Worm (Caenorhabditis elegans) whole organism, dauer: ENCODE results near the gene gnrr-3.

Experiments used
- unc-62 ChIP-seq: sonication (generic microtip); optimal IDR thresholded peaks from 2 replicates; lab custom pipeline; 2017; ENCODE audit warnings: missing biosample characterization, missing genetic modification reagents, missing genetic modification characterization

gnrr-3 gene

DNA sequence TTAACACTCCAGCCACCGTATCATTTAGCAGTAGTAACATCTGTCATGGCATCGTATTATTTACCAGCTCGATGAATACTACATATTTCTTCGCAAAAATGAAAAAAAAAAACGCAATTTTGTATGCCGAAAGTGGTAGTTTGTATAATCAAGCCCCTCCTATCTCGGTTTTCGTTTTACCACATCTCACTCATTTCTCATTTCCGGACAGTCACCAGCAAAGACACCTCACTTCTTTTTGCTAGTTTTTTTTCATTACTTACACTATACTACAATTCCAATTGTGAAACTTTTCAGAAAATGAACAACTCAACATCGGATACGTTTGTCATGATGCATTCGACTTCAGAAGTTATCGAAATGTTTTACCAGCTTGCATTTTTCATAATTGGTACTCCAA lies at the start of gene gnrr-3:
TSS of gene gnrr-3 (plus strand) at position 301 of the 400 bp plus-strand sequence.
- TF ChIP-seq unc-62: no peak

DNA sequence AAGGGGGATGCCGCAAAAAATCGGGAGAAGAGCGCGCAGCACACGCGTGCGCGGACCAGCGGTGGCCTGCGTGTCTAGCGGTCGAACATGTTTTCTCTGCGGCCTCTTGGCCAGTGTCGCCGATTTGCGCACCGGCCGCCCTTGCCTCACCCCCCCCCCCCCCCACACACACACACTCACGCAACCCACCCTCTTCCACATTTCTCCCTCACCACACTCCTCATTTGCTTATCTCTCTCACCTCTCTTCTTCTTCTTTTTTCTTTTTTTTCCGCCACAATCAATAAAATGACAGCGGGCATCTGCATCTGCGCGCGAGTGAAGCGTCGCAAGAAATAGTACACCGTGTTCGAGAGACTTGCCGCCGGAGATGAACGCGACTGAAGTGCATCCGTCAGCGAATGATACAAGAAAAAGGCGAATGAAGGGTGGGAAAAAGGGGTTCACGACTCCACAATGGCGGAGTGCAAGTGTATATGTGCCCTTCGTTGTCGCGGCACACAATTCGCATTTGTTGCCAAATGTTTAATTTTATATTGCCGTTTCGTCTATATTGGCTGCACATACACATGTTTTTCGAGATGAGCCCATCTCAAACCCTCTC lies 49.6 kb upstream of the gnrr-3 start:
- TF ChIP-seq unc-62: no peak

DNA sequence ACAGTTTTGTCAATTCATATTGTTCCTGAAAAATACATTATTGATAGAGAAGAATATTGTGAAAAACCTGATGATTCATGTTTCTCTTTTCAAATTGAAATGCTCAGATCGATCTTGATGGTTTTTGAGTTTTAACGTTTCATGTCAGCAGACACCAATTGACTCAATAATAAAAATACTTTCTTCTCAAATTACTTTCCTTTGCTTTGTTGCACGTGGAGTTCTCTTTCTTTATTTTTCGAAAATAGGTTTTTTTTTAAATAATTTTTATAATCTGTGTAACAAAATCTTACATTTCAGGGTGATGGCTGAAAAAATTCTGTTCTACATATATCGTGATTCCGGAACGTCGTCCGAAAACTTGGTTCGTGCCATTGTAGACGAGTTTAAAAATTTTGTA lies 48.6 kb upstream of the gnrr-3 start, which contains the start of gene F19C6.2:
TSS of gene F19C6.2 (plus strand) at position 301 of the 400 bp plus-strand sequence.
- TF ChIP-seq unc-62: no peak

DNA sequence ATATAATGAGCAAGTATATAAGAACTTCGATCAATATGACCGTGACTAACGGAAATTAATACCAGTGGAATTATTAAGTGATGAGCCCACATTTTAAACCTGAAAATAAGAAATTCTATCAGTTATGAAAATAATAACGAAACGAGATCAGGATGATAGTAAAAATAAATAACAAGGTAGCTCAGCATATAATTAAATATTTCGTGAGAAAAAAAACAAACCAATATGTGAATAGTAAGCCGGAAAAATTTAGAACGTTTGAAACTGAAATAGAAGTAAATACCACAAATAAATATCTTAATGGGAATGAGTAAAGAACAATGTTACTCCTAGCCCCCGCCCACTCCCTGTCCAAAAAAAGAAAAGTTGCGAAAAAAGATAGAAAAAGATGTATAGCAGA lies 40.6 kb upstream of the gnrr-3 start, which contains the start of gene F19C6.3:
TSS of gene F19C6.3 (minus strand) at position 101 of the 400 bp plus-strand sequence.
- no peak for TF ChIP-seq unc-62

DNA sequence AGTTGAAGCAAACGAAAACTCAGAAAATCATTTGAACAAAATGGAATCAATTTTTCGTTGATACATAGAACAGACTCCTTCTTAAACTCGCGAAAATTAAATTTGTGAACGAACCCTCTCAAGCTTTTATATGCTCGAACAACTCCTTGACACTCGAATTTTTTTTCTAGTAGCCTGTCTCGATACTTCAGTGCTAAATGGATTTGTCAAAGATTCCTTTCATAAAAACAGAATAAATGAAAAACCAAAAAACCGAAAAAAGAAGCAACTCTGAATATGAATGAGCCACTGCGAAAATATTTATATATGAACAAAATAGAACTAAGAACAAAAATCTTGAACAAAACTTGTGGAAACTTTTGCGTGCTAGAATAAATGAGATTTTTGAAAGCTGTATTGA lies 39.3 kb upstream of the gnrr-3 start:
- no peak for TF ChIP-seq unc-62

DNA sequence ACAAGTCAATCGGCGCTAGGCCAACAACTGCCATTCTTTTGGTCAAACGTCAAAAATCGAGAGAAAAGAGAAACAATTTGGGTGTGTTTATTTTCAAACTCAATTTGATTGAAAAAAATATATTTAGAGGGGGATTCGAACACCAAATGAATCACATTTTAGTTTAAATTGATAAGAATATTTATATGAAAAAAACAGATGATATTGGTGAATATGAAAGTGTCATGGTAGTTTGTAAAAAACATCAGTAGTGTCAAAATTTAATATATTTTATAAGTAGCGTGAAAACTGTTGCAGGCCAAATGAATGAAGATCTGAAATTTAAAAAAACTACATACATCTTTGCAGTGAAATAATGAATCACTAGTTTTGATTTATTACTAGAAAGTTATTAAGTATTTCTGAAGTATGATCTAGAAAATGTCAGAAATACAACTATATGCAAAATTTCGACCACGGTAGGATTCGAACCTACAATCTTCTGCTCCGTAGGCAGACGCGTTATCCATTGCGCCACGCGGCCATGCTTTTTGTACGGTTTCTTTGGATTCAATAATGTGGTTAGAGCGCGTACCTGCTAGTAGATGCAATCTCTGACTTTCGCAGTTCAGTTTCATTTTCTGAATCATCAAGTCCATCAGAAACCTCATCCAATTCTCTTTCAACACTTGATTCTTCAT lies 31.1 kb upstream of the gnrr-3 start, which contains the start of gene F19C6.4:
TSS of gene F19C6.4 (minus strand) at position 51 of the 680 bp plus-strand sequence.
- no peak for TF ChIP-seq unc-62

DNA sequence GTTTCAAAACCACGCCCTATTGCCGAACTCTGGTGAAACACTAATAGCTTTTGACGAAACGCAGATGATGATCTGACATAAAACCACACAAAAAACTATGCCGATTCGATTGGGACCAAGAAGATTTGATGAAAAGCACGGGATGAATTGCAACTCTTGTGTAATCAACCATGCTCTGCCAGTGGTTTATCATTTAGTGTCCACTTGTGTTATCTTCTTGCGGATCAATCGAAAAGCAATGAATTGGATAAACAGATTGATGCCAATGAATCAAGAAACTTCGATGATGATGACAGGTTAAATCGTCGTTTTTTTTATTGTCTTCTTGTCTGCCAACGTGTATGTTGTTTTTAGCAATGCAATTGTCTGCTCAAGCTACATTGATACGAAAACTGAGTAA lies 27.2 kb upstream of the gnrr-3 start, which contains the start of gene F42G10.1:
TSS of gene F42G10.1 (minus strand) at position 151 of the 400 bp plus-strand sequence.
- no peak for TF ChIP-seq unc-62

DNA sequence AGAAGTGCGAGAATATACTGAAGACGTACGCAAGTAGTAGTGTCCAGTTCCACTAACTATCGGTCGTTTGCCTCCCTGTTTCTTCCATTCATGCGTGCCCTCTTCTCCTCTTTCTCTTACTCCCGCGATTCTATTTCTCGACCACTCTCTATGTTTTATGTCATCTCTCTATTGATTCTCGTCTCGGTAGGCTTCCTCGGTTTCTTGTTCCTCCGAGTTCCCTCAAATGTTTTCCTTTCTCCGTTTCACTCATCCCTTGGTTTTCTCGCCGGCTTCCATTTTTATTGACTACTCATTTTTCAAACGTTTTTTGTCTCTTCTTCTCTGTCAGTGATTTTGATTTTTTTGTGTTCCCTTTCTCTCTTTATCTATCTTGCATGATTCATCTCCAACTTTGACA lies 22.9 kb upstream of the gnrr-3 start:
- TF ChIP-seq unc-62: no peak

DNA sequence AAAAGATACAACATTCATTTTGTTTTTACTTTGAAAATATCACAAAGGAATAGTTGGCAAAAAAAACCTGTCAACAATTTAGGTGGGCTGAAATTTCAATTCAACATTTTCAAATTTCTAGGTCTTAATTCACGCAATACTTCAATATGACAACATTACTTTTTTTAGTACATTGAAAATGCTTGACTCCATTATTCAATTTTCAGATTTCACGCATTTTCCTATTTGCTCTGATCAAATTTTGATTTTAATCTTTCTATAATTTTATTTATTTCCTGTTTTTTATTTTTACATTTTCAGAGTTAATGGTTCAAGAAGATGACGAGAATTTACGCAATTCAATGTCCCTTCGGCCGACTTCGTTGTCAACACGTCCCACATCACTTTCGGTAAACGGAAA lies 21.7 kb upstream of the gnrr-3 start, which contains the start of gene mkk-4:
TSS of gene mkk-4 (plus strand) at position 301 of the 400 bp plus-strand sequence.
- TF ChIP-seq unc-62: no peak

DNA sequence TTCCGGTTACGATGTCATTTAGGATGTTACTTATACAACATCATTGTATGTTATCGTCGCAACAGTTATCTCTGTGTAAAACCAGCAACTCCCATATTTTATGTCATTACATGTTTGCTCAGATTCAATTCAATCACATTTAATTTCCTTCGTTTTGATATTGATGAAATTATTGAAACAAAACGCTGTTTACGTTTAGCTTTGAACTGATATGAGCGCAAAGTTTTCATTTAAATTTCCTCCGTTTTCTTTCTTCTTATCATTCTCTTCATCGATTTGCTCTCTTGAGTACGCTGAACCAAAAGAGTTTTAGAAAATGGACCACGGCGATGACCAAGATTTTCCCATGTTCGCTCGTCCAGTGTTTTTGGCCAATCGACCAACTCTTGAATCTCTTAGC lies 18.4 kb upstream of the gnrr-3 start, which contains the start of gene sek-6:
TSS of gene sek-6 (plus strand) at position 315 of the 400 bp plus-strand sequence.
- no peak for TF ChIP-seq unc-62

DNA sequence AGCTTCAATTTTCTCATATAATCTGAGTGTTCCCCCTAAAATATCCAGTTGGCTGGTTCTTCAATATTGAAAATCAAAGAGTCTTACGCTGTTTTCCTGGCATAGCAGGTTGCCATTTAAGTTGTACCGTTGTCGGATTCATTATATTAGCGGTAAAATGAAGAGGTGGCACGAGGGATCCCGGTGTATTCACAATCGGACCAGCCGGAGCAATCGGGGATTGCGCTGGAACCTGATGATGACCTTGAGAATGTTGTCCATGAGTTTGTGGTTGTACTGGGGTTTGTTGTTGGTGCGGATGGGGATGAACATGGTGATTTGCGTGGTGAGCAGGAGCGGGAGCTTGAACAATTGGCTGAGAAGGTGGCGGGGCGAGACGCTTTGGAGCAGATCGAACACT lies 4.8 kb upstream of the gnrr-3 start:
- TF ChIP-seq unc-62: no peak

DNA sequence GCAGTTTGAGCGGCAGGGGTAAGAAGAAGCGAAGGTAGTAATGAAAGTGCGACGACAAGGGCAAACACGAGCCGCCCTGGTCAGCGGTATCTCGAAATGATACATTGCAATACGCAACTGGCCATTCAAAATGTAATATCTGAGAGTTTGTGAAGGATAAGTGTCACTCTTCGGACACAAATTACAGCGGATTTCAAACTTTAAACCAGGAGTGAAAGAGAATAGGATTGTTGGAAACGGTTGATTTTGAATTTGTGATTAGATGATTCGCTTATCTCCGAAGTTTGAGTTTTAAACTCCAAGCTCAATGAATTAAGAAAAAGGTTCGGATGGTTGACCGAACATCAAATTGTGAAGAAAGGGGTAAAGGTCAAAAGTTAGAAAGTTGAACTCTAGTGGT lies 1.9 kb upstream of the gnrr-3 start, which contains the start of gene ZC374.2:
TSS of gene ZC374.2 (minus strand) at position 101 of the 400 bp plus-strand sequence.
- TF ChIP-seq unc-62: no peak

DNA sequence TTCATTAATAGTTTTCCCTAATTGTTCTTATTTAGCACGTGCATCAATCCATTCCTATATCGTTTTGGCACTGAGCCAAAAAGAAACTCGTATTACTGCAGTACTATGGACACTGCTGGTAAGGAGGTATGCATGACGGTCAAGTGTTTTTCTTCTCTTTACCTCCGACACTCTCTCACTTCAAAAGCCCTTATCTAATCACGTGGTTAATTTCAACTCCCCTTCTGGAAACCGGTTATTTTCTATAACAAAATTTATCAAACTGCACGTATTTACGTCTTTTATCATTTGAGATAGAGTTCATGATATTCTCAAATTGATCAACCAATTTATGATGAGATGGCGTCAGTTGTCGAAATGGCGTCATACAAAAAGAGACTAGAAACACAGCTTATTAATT lies 2.4 kb downstream of the gnrr-3 start:
- TF ChIP-seq unc-62: no peak

DNA sequence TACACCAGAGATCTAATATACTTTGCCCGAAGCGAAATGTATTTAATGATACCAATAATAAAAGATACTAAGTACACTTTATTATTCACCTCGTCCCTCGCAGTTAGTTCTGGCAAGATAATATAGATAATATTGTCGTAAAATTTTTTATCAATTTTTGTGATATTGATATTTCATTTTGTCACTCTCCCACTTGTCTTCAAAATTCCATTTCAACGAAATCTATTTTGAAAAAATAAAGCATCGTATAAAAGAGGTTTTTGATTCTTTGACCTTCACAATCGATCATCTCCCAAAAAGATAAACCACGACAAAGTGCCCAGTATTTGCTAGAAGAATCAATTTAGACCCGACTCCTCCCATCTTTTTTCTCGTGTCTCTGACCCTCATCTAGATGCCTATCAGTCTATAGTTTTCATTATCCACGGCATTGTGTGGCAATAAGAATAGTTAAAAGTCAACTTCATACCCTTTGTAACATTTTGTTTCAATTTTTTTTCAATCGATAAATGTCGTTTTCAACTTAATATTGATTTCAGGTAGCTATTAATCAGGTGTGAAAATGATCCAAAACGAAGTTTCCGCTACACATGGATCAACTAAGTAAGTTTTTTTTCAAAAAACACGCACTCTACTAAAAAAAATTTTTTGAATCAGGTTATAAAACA lies 4.6 kb downstream of the gnrr-3 start, which contains the start of gene cbs-1:
TSS of gene cbs-1 (plus strand) at position 534 of the 668 bp plus-strand sequence.
- no peak for TF ChIP-seq unc-62

DNA sequence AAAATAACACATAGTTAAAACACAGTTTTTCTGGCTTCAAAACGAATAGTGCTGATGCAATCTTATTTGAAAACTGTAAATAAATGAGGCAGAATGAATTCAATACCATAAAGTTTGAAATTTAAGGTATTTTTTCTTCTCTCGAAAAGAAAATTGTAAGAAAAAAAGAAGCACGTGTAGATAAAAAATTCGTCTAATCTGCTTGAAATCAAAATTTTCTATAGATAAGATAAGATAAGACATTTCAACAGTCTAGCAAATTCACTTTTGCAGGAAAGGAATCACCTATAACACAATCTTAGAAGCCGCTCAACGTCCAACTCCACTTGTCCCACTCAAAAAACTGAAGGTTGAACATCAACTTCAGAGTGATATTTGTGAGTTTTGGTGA lies 5.1 kb downstream of the gnrr-3 start:
- no peak for TF ChIP-seq unc-62

DNA sequence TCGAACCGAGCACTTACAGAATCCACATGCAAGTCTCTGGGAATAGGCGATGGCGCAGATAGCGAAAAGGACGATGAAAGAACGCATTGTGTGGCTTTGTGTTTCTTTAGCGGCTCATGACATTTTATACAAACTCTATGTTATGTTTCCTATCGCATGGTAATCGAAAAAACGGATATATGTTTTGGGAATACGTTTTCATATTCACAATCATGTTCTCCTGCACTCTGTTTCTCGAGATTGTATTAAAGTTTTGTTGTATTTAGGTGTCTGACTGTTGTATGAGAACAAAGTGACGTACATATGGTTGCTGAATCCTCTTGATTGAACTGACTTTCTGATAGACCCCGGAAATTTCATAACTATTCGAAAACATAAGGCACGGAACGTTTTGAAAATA lies 9.1 kb downstream of the gnrr-3 start, which contains the start of gene ZC373.2:
TSS of gene ZC373.2 (minus strand) at position 101 of the 400 bp plus-strand sequence.
- TF ChIP-seq unc-62: no peak

DNA sequence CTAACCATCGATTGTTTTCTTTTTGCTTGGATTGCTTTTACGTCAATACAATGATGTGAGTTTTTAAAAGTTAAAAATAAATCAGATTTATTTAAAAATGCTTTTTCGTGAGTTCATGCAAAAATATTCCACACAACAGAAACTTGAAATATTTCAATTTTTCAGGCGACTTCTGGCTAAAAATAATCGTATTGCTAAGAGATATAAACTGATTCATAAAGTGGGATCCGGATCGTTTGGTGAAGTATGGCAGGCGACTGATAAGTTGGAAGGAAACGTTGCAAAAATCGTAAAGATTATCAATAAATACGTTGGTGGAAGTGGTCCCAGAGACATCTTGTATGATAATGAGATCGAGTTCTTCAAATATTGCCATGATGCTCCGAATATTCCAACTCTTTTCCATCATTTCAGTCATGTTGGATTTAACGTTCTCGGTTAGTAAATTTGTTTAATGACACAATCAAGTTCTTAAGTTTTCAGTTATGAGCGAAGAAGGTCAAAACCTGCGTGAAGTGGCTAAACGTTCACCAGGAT lies 11.3 kb downstream of the gnrr-3 start, which contains the start of gene ZC373.3:
TSS of gene ZC373.3 (plus strand) at position 51 of the 537 bp plus-strand sequence.
- TF ChIP-seq unc-62: no peak
